Worm (Caenorhabditis elegans) whole organism, late embryonic: ENCODE data around the gene F20D6.9.

Experiments used
- ceh-30 ChIP-seq: fragments of 150-350 bp; optimal IDR thresholded peaks from 2 replicates; lab custom pipeline; 2014; ENCODE audit warnings: missing biosample characterization, missing genetic modification characterization
- ttx-3 ChIP-seq: sonication (generic microtip); optimal IDR thresholded peaks from 2 replicates; lab custom pipeline; 2016; ENCODE audit warnings: missing genetic modification reagents, missing genetic modification characterization, missing compliant biosample characterization
- unc-42 ChIP-seq: sonication (generic microtip); optimal IDR thresholded peaks from 2 replicates; lab custom pipeline; 2016; ENCODE audit warnings: missing genotype, missing genetic modification characterization, missing compliant biosample characterization

- no peak for TF ChIP-seq unc-42 (tag; lab: Kevin White, UChicago)
- TF ChIP-seq ceh-30 (tag; lab: Kevin White, UChicago) = no peak
- no peak for TF ChIP-seq ttx-3
Observed at ce11 chrV:8215158-8215557, 37.9 kb upstream of the F20D6.9 start.
